Worm (Caenorhabditis elegans) whole organism, mixed stage, embryonic: ENCODE measurements around the gene srh-251.

ENCODE experiments used
- blmp-1 ChIP-seq: fragments of 150-350 bp; optimal IDR thresholded peaks from 2 replicates; lab custom pipeline; 2014; ENCODE audit warnings: missing biosample characterization, missing genetic modification characterization
- ceh-39 ChIP-seq: fragments of 150-350 bp; optimal IDR thresholded peaks from 2 replicates; lab custom pipeline; 2014; ENCODE audit warnings: missing biosample characterization, missing genetic modification characterization
- ceh-43 ChIP-seq: fragments of 200-800 bp; sonication (Bioruptor generic); optimal IDR thresholded peaks from 2 replicates; lab custom pipeline; 2018; ENCODE audit warnings: mild to moderate bottlenecking, missing genetic modification characterization, moderate library complexity, missing compliant biosample characterization
- cnd-1 ChIP-seq: fragments of 200-800 bp; sonication (Bioruptor generic); optimal IDR thresholded peaks from 2 replicates; lab custom pipeline; 2018; ENCODE audit warnings: mild to moderate bottlenecking, missing genetic modification characterization, missing compliant biosample characterization
- lin-13 ChIP-seq: fragments of 150-350 bp; optimal IDR thresholded peaks from 2 replicates; lab custom pipeline; 2014; ENCODE audit warnings: missing biosample characterization, missing genetic modification characterization
- lsy-2 ChIP-seq: fragments of 150-350 bp; optimal IDR thresholded peaks from 2 replicates; lab custom pipeline; 2014; ENCODE audit warnings: missing biosample characterization, missing genetic modification characterization
- mab-5 ChIP-seq: fragments of 150-350 bp; optimal IDR thresholded peaks from 2 replicates; lab custom pipeline; 2014; ENCODE audit warnings: missing biosample characterization, missing genetic modification characterization
- mep-1 ChIP-seq: fragments of 150-350 bp; optimal IDR thresholded peaks from 2 replicates; lab custom pipeline; 2017; ENCODE audit warnings: missing biosample characterization, missing genetic modification reagents, missing genetic modification characterization, inconsistent platforms
- nhr-12 ChIP-seq: fragments of 150-350 bp; optimal IDR thresholded peaks from 2 replicates; lab custom pipeline; 2014; ENCODE audit warnings: missing biosample characterization, missing genetic modification characterization
- nhr-237 ChIP-seq: fragments of 150-350 bp; optimal IDR thresholded peaks from 2 replicates; lab custom pipeline; 2014; ENCODE audit warnings: missing biosample characterization, missing genetic modification characterization
- nhr-28 ChIP-seq: fragments of 150-350 bp; optimal IDR thresholded peaks from 2 replicates; lab custom pipeline; 2014; ENCODE audit warnings: missing biosample characterization, missing genetic modification characterization
- snpc-4 ChIP-seq: fragments of 150-350 bp; optimal IDR thresholded peaks from 2 replicates; lab custom pipeline; 2014; ENCODE audit warnings: missing biosample characterization, missing genetic modification characterization
- unc-62 ChIP-seq: fragments of 150-350 bp; optimal IDR thresholded peaks from 2 replicates; lab custom pipeline; 2014; ENCODE audit warnings: missing biosample characterization, missing genetic modification reagents, missing genetic modification characterization
- ztf-11 ChIP-seq: fragments of 150-350 bp; optimal IDR thresholded peaks from 2 replicates; lab custom pipeline; 2014; ENCODE audit warnings: missing biosample characterization, missing genetic modification characterization

DNA sequence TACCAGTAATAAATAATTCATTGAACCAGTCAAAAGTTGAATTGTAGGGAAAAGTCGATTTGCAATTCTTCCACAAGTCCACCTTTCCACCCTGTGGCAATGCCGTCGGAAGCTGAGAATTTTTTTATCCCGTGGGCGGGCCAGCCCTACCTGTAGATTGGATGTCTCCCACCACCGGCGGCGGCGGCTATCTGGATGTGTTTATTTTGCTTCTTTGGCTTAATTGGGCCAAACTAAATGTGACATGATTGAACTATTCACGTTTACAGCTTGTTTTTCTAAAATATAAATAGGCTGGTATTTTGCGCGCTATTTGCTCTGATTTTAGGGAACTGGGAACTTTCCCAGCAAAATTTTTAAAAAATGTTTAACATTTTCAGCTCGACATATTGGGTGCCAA, 35.2 kb downstream of the srh-251 start, which contains the start of gene wrt-8:
- TF ChIP-seq nhr-237 (tag; lab: Kevin White, UChicago) (no peak), cnd-1 (no peak), nhr-28 (tag; lab: Kevin White, UChicago) (no peak), lsy-2 (tag; lab: Kevin White, UChicago) (no peak), nhr-12 (tag; lab: Kevin White, UChicago) (no peak), snpc-4 (tag; lab: Kevin White, UChicago) (no peak), mab-5 (tag; lab: Kevin White, UChicago) (no peak), mep-1 (tag; lab: Kevin White, UChicago) (no peak), ztf-11 (tag; lab: Kevin White, UChicago) (no peak), unc-62 (GFP tag; lab: Kevin White, UChicago) (no peak), lin-13 (tag; lab: Kevin White, UChicago) (no peak), ceh-39 (no peak), blmp-1 (no peak), ceh-43 (GFP tag; lab: Kevin White, UChicago) (no peak)
